Fruit fly (Drosophila melanogaster) S2 (cell line): ENCODE measurements around the gene gkt.

Experiments used
- CG8478 ChIP-seq: fragments of >200 bp; optimal IDR thresholded peaks from 2 replicates; lab custom pipeline; 2018
- CTCF ChIP-seq, 2 experiments: fragments of >200 bp; optimal IDR thresholded peaks; 2 replicates each; lab custom pipeline; 2018

dm6 chr2L:3131641-3132040 lies 28.1 kb upstream of the gkt start:
- TF ChIP-seq CG8478 (lab: Kevin White, UChicago) (no peak), CTCF (optimal IDR thresholded peaks at IDR 0.05; lab: Kevin White, UChicago) (no peak)
